Fruit fly (Drosophila melanogaster) whole organism, embryonic: Measurements from ENCODE around the gene pr.

Experiments used
- CG10366 ChIP-seq: fragments of 200-800 bp; sonication (Bioruptor generic); IDR thresholded peaks from 2 replicates; pipeline ENCODE4 v1.3.6; 2022; ENCODE audit warnings: missing biosample characterization, missing genetic modification characterization
- CG12104 ChIP-seq: fragments of 200-800 bp; sonication (Bioruptor generic); optimal IDR thresholded peaks from 3 replicates; lab custom pipeline; 2016; ENCODE audit warnings: missing biosample characterization, missing genetic modification characterization
- CG12744 ChIP-seq: fragments of 200-800 bp; sonication (Bioruptor generic); optimal IDR thresholded peaks from 2 replicates; lab custom pipeline; 2016; ENCODE audit warnings: missing biosample characterization, missing genetic modification characterization
- CG15479 ChIP-seq: fragments of 200-800 bp; sonication (Bioruptor generic); optimal IDR thresholded peaks from 3 replicates; lab custom pipeline; 2019; ENCODE audit warnings: missing biosample characterization, mild to moderate bottlenecking, missing genetic modification characterization, moderate library complexity
- CG1602 ChIP-seq: fragments of 200-800 bp; sonication (Bioruptor generic); optimal IDR thresholded peaks from 3 replicates; lab custom pipeline; 2016; ENCODE audit warnings: missing biosample characterization, missing genetic modification characterization
- CG1603 ChIP-seq: fragments of 200-800 bp; sonication (Bioruptor generic); optimal IDR thresholded peaks from 2 replicates; lab custom pipeline; 2019; ENCODE audit warnings: missing biosample characterization, mild to moderate bottlenecking, missing genetic modification characterization, moderate library complexity
- CG17328 ChIP-seq: fragments of 200-800 bp; sonication (Bioruptor generic); IDR thresholded peaks from 2 replicates; pipeline ENCODE4 v1.3.6; 2022; ENCODE audit warnings: missing biosample characterization, missing genetic modification characterization
- CG18476 ChIP-seq: fragments of 200-800 bp; sonication (Bioruptor generic); optimal IDR thresholded peaks from 2 replicates; lab custom pipeline; 2016; ENCODE audit warnings: missing biosample characterization, mild to moderate bottlenecking, missing genetic modification characterization
- CG2712 ChIP-seq: fragments of 200-800 bp; optimal IDR thresholded peaks from 3 replicates; lab custom pipeline; 2019; ENCODE audit warnings: missing biosample characterization, mild to moderate bottlenecking, missing genetic modification characterization, moderate library complexity
- CG2889 ChIP-seq: fragments of 200-800 bp; sonication (Bioruptor generic); IDR thresholded peaks from 3 replicates; pipeline ENCODE4 v1.3.6; 2022; ENCODE audit warnings: missing biosample characterization, missing genetic modification characterization
- CG3065 ChIP-seq: fragments of 200-800 bp; sonication (Bioruptor generic); optimal IDR thresholded peaks from 2 replicates; lab custom pipeline; 2016; ENCODE audit warnings: missing biosample characterization, missing genetic modification characterization
- CG31365 ChIP-seq: fragments of 200-800 bp; sonication (Bioruptor generic); optimal IDR thresholded peaks from 2 replicates; lab custom pipeline; 2018; ENCODE audit warnings: missing biosample characterization, mild to moderate bottlenecking, missing genetic modification characterization
- CG31388 ChIP-seq: fragments of 200-800 bp; sonication (Bioruptor generic); optimal IDR thresholded peaks from 2 replicates; lab custom pipeline; 2016; ENCODE audit warnings: missing biosample characterization, missing genetic modification characterization
- CG34224 ChIP-seq: fragments of 200-800 bp; sonication (Bioruptor generic); IDR thresholded peaks from 3 replicates; pipeline ENCODE4 v1.3.6; 2022; ENCODE audit warnings: missing biosample characterization, missing genetic modification characterization; ENCODE audit not compliant: partially characterized antibody
- CG3726 ChIP-seq: fragments of 200-800 bp; sonication (Bioruptor generic); IDR thresholded peaks from 3 replicates; pipeline ENCODE4, ENCODE4 v1.3.6; 2022; ENCODE audit warnings: missing biosample characterization, missing genetic modification characterization
- CG3838 ChIP-seq: fragments of 200-800 bp; sonication (Bioruptor generic); optimal IDR thresholded peaks from 3 replicates; lab custom pipeline; 2016; ENCODE audit warnings: missing biosample characterization, missing genetic modification characterization
- CG4730 ChIP-seq: fragments of 200-800 bp; sonication (Bioruptor generic); IDR thresholded peaks from 2 replicates; pipeline ENCODE4 v1.3.6; 2022; ENCODE audit warnings: missing biosample characterization, missing genetic modification characterization
- CG6254 ChIP-seq: fragments of 200-800 bp; sonication (Bioruptor generic); optimal IDR thresholded peaks from 3 replicates; lab custom pipeline; 2017; ENCODE audit warnings: mild to moderate bottlenecking, missing biosample characterization, missing genetic modification reagents, missing genetic modification characterization
- CG6813 ChIP-seq: fragments of 200-800 bp; sonication (Bioruptor generic); optimal IDR thresholded peaks from 2 replicates; lab custom pipeline; 2017; ENCODE audit warnings: missing biosample characterization, missing genetic modification characterization, mild to moderate bottlenecking, moderate library complexity, missing genetic modification reagents
- CG7372 ChIP-seq: fragments of 200-800 bp; sonication (Bioruptor generic); IDR thresholded peaks from 2 replicates; pipeline ENCODE4 v1.3.6; 2022; ENCODE audit warnings: missing biosample characterization, missing genetic modification characterization
- CG8944 ChIP-seq: fragments of 200-800 bp; sonication (Bioruptor generic); optimal IDR thresholded peaks from 3 replicates; lab custom pipeline; 2016; ENCODE audit warnings: missing biosample characterization, missing genetic modification characterization
- CrebB ChIP-seq: fragments of 200-800 bp; sonication (Bioruptor generic); optimal IDR thresholded peaks from 3 replicates; lab custom pipeline; 2018; ENCODE audit warnings: missing biosample characterization, mild to moderate bottlenecking, missing genetic modification characterization
- Hr39 ChIP-seq: fragments of >200 bp; optimal IDR thresholded peaks from 2 replicates; lab custom pipeline; 2017
- Jarid2 ChIP-seq: fragments of 200-800 bp; sonication (Bioruptor generic); optimal IDR thresholded peaks from 3 replicates; lab custom pipeline; 2017; ENCODE audit warnings: mild to moderate bottlenecking, missing biosample characterization, missing genetic modification reagents, missing genetic modification characterization
- Lim3 ChIP-seq: fragments of 200-800 bp; sonication (Bioruptor generic); IDR thresholded peaks from 2 replicates; pipeline ENCODE4 v1.3.6; 2022; ENCODE audit warnings: missing biosample characterization, missing genetic modification characterization
- MTF-1 ChIP-seq: fragments of 200-800 bp; sonication (Bioruptor generic); optimal IDR thresholded peaks from 2 replicates; lab custom pipeline; 2018; ENCODE audit warnings: missing biosample characterization, mild to moderate bottlenecking, missing genetic modification characterization, borderline replicate concordance
- Med ChIP-seq: fragments of 200-800 bp; sonication (Bioruptor generic); peaks from one replicate; lab custom pipeline; 2016; ENCODE audit warnings: missing biosample characterization, missing genetic modification characterization, mild to moderate bottlenecking, inconsistent platforms, moderate library complexity
- NC2α ChIP-seq: fragments of 200-800 bp; sonication (Bioruptor generic); optimal IDR thresholded peaks from 2 replicates; lab custom pipeline; 2016; ENCODE audit warnings: missing biosample characterization, missing genetic modification characterization
- Nf-YC ChIP-seq: fragments of 200-800 bp; optimal IDR thresholded peaks from 3 replicates; lab custom pipeline; 2019; ENCODE audit warnings: missing biosample characterization, mild to moderate bottlenecking, missing genetic modification characterization, moderate library complexity
- Oli ChIP-seq: fragments of 200-800 bp; sonication (Bioruptor generic); optimal IDR thresholded peaks from 2 replicates; lab custom pipeline; 2018; ENCODE audit warnings: missing biosample characterization, mild to moderate bottlenecking, missing genetic modification characterization, moderate library complexity
- Opbp ChIP-seq: fragments of 200-800 bp; sonication (Bioruptor generic); IDR thresholded peaks from 3 replicates; pipeline ENCODE4 v1.3.6; 2022; ENCODE audit warnings: missing biosample characterization, missing genetic modification characterization; ENCODE audit not compliant: partially characterized antibody
- ash1 ChIP-seq: fragments of 200-800 bp; sonication (Bioruptor generic); optimal IDR thresholded peaks from 2 replicates; lab custom pipeline; 2018; ENCODE audit warnings: missing biosample characterization, mild to moderate bottlenecking, missing genetic modification characterization
- bbx ChIP-seq: fragments of 200-800 bp; sonication (Bioruptor generic); IDR thresholded peaks from 2 replicates; pipeline ENCODE4 v1.3.6; 2022; ENCODE audit warnings: missing biosample characterization, missing genetic modification characterization; ENCODE audit not compliant: partially characterized antibody
- btn ChIP-seq: fragments of 200-800 bp; sonication (Bioruptor generic); optimal IDR thresholded peaks from 2 replicates; lab custom pipeline; 2016; ENCODE audit warnings: missing biosample characterization, missing genetic modification characterization
- chinmo ChIP-seq: fragments of 200-800 bp; sonication (Bioruptor generic); IDR thresholded peaks from 4 replicates; pipeline ENCODE4 v1.3.6; 2022; ENCODE audit warnings: missing biosample characterization, missing genetic modification characterization; ENCODE audit not compliant: partially characterized antibody
- da ChIP-seq: fragments of 200-800 bp; sonication (Bioruptor generic); optimal IDR thresholded peaks from 2 replicates; lab custom pipeline; 2016; ENCODE audit warnings: missing biosample characterization, missing genetic modification characterization
- dysf ChIP-seq: fragments of 200-800 bp; sonication (Bioruptor generic); IDR thresholded peaks from 3 replicates; pipeline ENCODE4 v1.3.6; 2022; ENCODE audit warnings: missing biosample characterization, missing genetic modification characterization
- esg ChIP-seq: fragments of 200-800 bp; sonication (Bioruptor generic); conservative IDR thresholded peaks from 2 replicates; pipeline ENCODE4 v1.3.6; 2022; ENCODE audit warnings: missing biosample characterization, missing genetic modification characterization
- her ChIP-seq: fragments of 200-800 bp; sonication (Bioruptor generic); optimal IDR thresholded peaks from 2 replicates; lab custom pipeline; 2016; ENCODE audit warnings: missing biosample characterization, missing genetic modification characterization
- hkb ChIP-seq, 2 experiments: fragments of 200-800 bp in 1 of 2; fragments of >200 bp in 1 of 2; sonication (Bioruptor generic) in 1 of 2; IDR thresholded peaks in 1 of 2; optimal IDR thresholded peaks in 1 of 2; 2 replicates each; pipeline versions ENCODE4 v1.3.6 to Lab custom; 2017 to 2022; ENCODE audit warnings: missing biosample characterization in 1 of 2, missing genetic modification characterization in 1 of 2
- mld ChIP-seq: fragments of 200-800 bp; sonication (Bioruptor generic); IDR thresholded peaks from 3 replicates; pipeline ENCODE4 v1.3.6; 2022; ENCODE audit warnings: missing biosample characterization, missing genetic modification characterization; ENCODE audit not compliant: partially characterized antibody
- oc ChIP-seq: fragments of 200-800 bp; sonication (Bioruptor generic); optimal IDR thresholded peaks from 2 replicates; lab custom pipeline; 2018; ENCODE audit warnings: missing biosample characterization, mild to moderate bottlenecking, missing genetic modification characterization, moderate library complexity
- pfk ChIP-seq: fragments of 200-800 bp; sonication (Bioruptor generic); optimal IDR thresholded peaks from 2 replicates; lab custom pipeline; 2018; ENCODE audit warnings: missing biosample characterization, mild to moderate bottlenecking, missing genetic modification characterization, moderate library complexity
- ro ChIP-seq: fragments of 200-800 bp; sonication (Bioruptor generic); IDR thresholded peaks from 2 replicates; pipeline ENCODE4 v1.3.6; 2022; ENCODE audit warnings: missing biosample characterization, missing genetic modification characterization
- sna ChIP-seq: fragments of 200-800 bp; sonication (Bioruptor generic); IDR thresholded peaks from 2 replicates; pipeline ENCODE4 v1.3.6; 2022; ENCODE audit warnings: missing biosample characterization, missing genetic modification characterization; ENCODE audit not compliant: partially characterized antibody
- tna ChIP-seq: fragments of 200-800 bp; sonication (Bioruptor generic); IDR thresholded peaks from 2 replicates; pipeline ENCODE4 v1.3.6; 2022; ENCODE audit warnings: missing biosample characterization, missing genetic modification characterization; ENCODE audit not compliant: partially characterized antibody
- ttk ChIP-seq: fragments of 200-800 bp; sonication (Bioruptor generic); IDR thresholded peaks from 2 replicates; pipeline ENCODE4 v2.1.2; 2022; ENCODE audit warnings: missing biosample characterization, missing genetic modification characterization
- wor ChIP-seq: fragments of 200-800 bp; sonication (Bioruptor generic); IDR thresholded peaks from 2 replicates; pipeline ENCODE4 v1.3.6; 2022; ENCODE audit warnings: missing biosample characterization, missing genetic modification characterization

The pr gene

DNA sequence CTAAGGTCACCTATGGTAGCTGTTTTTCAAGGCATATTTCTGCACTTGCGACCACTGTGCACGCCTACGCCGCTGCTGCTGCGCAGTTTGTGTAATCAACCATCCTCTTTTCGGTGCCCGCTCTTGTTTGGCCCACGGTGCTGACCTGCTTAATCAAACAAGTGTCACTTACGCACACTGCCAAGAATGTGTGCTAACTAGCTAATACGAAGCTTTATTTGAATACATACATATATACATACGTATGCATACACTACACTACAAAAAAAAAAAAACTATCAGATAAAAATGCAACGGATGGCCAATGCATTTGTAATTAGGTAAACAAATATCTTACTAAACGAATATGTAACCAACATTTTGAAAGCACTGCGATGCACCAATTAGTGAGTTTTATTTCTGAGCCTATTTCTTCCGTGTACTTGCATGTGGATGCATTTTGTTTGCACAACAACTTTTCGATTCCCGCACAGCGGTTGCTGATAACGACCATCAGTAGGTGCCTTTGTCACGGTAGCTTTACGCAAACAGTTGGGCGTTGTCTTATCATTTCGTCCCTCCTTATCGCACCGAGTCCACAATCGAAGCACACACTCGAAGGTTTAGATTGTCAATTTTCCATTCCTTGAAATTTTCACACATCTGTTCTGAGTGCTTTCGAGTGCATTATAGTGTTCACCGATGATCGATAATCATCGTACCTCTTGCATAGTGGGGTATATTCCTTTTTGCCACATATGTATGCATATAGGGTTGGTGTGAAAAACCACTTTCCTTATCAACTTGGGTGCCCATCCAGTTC, 11.2 kb upstream of the pr start (continued):
- TF ChIP-seq CG6813 (GFP tag; lab: Kevin White, UChicago) (peak; percentile 74), Oli (tag; lab: Kevin White, UChicago) (peak; percentile 81), her (GFP tag; lab: Kevin White, UChicago) (peak; percentile 77), Hr39 (lab: Kevin White, UChicago) (no peak), mld (GFP tag; lab: Robert Waterston, UW) (no peak), CG4730 (GFP tag; lab: Robert Waterston, UW) (peak; percentile 90), ttk (GFP tag; lab: Robert Waterston, UW) (peak; percentile 81), pfk (peak; percentile 2), CG18476 (GFP tag; lab: Kevin White, UChicago) (peak; percentile 77), da (GFP tag; lab: Kevin White, UChicago) (peak; percentile 22), ash1 (GFP tag; lab: Kevin White, UChicago) (no peak), btn (GFP tag; lab: Kevin White, UChicago) (peak; percentile 67), CG8944 (GFP tag; lab: Kevin White, UChicago) (peak; percentile 71), chinmo (GFP tag; lab: Robert Waterston, UW) (peak; percentile 91; the same call in 3 of the 4 replicates), sna (GFP tag; lab: Robert Waterston, UW) (no peak), dysf (GFP tag; lab: Robert Waterston, UW) (peak; percentile 86), oc (peak; percentile 86), CG17328 (peak; percentile 92), NC2α (GFP tag; lab: Kevin White, UChicago) (peak; percentile 72), Jarid2 (peak; percentile 63), hkb (optimal IDR thresholded peaks at IDR 0.05; lab: Kevin White, UChicago) (no peak), hkb (GFP tag; IDR thresholded peaks at IDR 0.05; lab: Robert Waterston, UW) (peak; percentile 91), MTF-1 (GFP tag; lab: Kevin White, UChicago) (peak; percentile 69), esg (GFP tag; lab: Robert Waterston, UW) (peak; percentile 88), CrebB (tag; lab: Kevin White, UChicago) (peak; percentile 75), CG34224 (GFP tag; lab: Robert Waterston, UW) (peak; percentile 16; the same call in 1 of the 3 replicates), ro (GFP tag; lab: Robert Waterston, UW) (no peak; the same call in 1 of the 2 replicates), CG12744 (GFP tag; lab: Kevin White, UChicago) (peak; percentile 66), wor (GFP tag; lab: Robert Waterston, UW) (peak; percentile 79), Opbp (GFP tag; lab: Robert Waterston, UW) (no peak), CG3726 (peak; percentile 77; the same call in 1 of the 3 replicates), tna (GFP tag; lab: Robert Waterston, UW) (peak; percentile 8), CG31365 (peak; percentile 35), CG6254 (GFP tag; lab: Kevin White, UChicago) (peak; percentile 72), CG12104 (GFP tag; lab: Kevin White, UChicago) (peak; percentile 68), CG1602 (peak; percentile 79), CG15479 (peak; percentile 89), CG2889 (peak; percentile 69), CG10366 (GFP tag; lab: Robert Waterston, UW) (peak; percentile 90), CG1603 (tag; lab: Kevin White, UChicago) (peak; percentile 59), CG3065 (GFP tag; lab: Kevin White, UChicago) (no peak), Lim3 (0 out of 2 replicates have a peak, but pooled peaks have one; percentile 7), CG3838 (GFP tag; lab: Kevin White, UChicago) (peak; percentile 60), bbx (0 out of 2 replicates have a peak, but pooled peaks have one; percentile 53), CG2712 (tag; lab: Kevin White, UChicago) (peak; percentile 84), CG31388 (no peak), CG7372 (GFP tag; lab: Robert Waterston, UW) (peak; percentile 83), Med (peak; percentile 92), Nf-YC (peak; percentile 56)
